Worm (Caenorhabditis elegans) whole organism, midembryonic: Measurements from ENCODE around the gene W09G12.10.

Experiments
- T22C8.4 ChIP-seq: fragments of 200-800 bp; sonication (Bioruptor generic); IDR thresholded peaks from 2 replicates; pipeline ENCODE4 v1.3.6; 2022; ENCODE audit warnings: missing genetic modification characterization, missing compliant biosample characterization
- flt-1 ChIP-seq: fragments of 200-800 bp; sonication (Bioruptor generic); IDR thresholded peaks from 2 replicates; pipeline ENCODE4 v1.3.6; 2022; ENCODE audit warnings: missing genetic modification characterization, missing compliant biosample characterization
- klf-2 ChIP-seq: fragments of 200-800 bp; sonication (Bioruptor generic); conservative IDR thresholded peaks from 2 replicates; pipeline ENCODE4 v1.3.6; 2022; ENCODE audit warnings: missing genetic modification reagents, missing genetic modification characterization, missing compliant biosample characterization
- med-1 ChIP-seq: sonication (generic microtip); optimal IDR thresholded peaks from 2 replicates; lab custom pipeline; 2017; ENCODE audit warnings: missing genetic modification characterization, mild to moderate bottlenecking, missing compliant biosample characterization, antibody characterized with exemption, missing genetic modification reagents; ENCODE audit not compliant: insufficient read depth
- ref-1 ChIP-seq: fragments of 200-800 bp; sonication (Bioruptor generic); conservative IDR thresholded peaks from 2 replicates; pipeline ENCODE4 v1.3.6; 2022; ENCODE audit warnings: missing genetic modification reagents, missing genetic modification characterization, missing compliant biosample characterization
- tab-1 ChIP-seq: fragments of 200-800 bp; sonication (Bioruptor generic); IDR thresholded peaks from 2 replicates; pipeline ENCODE4 v1.3.6; 2022; ENCODE audit warnings: missing genetic modification characterization, missing compliant biosample characterization
- ztf-23 ChIP-seq: fragments of 200-800 bp; sonication (Bioruptor generic); IDR thresholded peaks from 2 replicates; pipeline ENCODE4 v1.3.6; 2022; ENCODE audit warnings: missing genetic modification reagents, missing genetic modification characterization, missing compliant biosample characterization
- ztf-29 ChIP-seq: fragments of 200-800 bp; sonication (Bioruptor generic); IDR thresholded peaks from 2 replicates; pipeline ENCODE4 v1.3.6; 2022; ENCODE audit warnings: missing genetic modification reagents, missing genetic modification characterization, missing compliant biosample characterization

DNA sequence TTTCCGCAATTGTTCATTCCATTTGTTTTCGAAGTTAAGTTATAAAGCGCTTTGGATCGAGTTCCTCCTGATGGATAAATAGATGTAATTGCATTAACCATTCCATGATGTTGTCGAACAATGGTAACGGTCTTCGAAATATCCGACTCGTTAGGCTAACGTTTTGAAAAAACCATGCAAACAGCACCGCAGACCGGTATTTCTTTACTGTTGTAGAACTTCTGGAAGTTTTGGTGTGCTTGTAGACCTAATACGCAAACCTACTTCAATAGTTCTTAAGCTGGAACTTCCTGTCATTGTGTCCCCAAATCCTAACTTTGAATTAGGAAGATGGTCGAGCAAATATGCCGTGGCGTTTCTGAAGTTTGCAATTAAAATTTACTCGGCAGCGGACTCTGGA, 24.2 kb upstream of the W09G12.10 start, which contains the start of gene F38A1.9:
- no peak for TF ChIP-seq ztf-29 (GFP tag; lab: Robert Waterston, UW)
- TF ChIP-seq klf-2 (GFP tag; lab: Robert Waterston, UW): no peak
- no peak for TF ChIP-seq ztf-23
- no peak for TF ChIP-seq T22C8.4 (GFP tag; lab: Robert Waterston, UW)
- TF ChIP-seq med-1 (GFP tag; lab: Kevin White, UChicago): no peak
- TF ChIP-seq ref-1: no peak
- TF ChIP-seq tab-1 (GFP tag; lab: Robert Waterston, UW): no peak
- TF ChIP-seq flt-1 (GFP tag; lab: Robert Waterston, UW): no peak
